Fruit fly (Drosophila melanogaster): ENCODE results near the gene CG43322.

dm6 chr2L:7049680-7050289 lies 36.6 kb downstream of the CG43322 start:
- TF ChIP-seq CG1621 (tag; optimal IDR thresholded peaks at IDR 0.05) (no peak), net (GFP tag; optimal IDR thresholded peaks at IDR 0.05) (no peak), dsx (GFP tag; optimal IDR thresholded peaks at IDR 0.05; ENCODE audit: poor library complexity, severe bottlenecking) (no peak), CG11762 (GFP tag; optimal IDR thresholded peaks at IDR 0.05; ENCODE audit: insufficient read depth) (no peak), CG3919 (GFP tag; optimal IDR thresholded peaks at IDR 0.05) (no peak), CG34406 (GFP tag; optimal IDR thresholded peaks at IDR 0.05) (no peak), acj6 (GFP tag; optimal IDR thresholded peaks at IDR 0.05) (no peak), CG9139 (GFP tag; optimal IDR thresholded peaks at IDR 0.05) (no peak), fd85E (GFP tag; optimal IDR thresholded peaks at IDR 0.05) (no peak), CG8319 (GFP tag; optimal IDR thresholded peaks at IDR 0.05) (no peak), ss (GFP tag; optimal IDR thresholded peaks at IDR 0.05) (no peak), CG6163 (GFP tag; IDR thresholded peaks at IDR 0.05) (no peak), Sox102F (GFP tag; optimal IDR thresholded peaks at IDR 0.05) (no peak), Hr38 (GFP tag; optimal IDR thresholded peaks at IDR 0.05) (no peak)

Measured in whole organism, prepupa.